Fruit fly (Drosophila melanogaster): Measurements from ENCODE around the gene CG13857.

Gene CG13857

dm6 chr3R:22368077-22368776 lies 25.7 kb downstream of the CG13857 start (continued):
- no peak for TF ChIP-seq dysf (GFP tag; IDR thresholded peaks at IDR 0.05)
- no peak for TF ChIP-seq CG9215 (GFP tag; IDR thresholded peaks at IDR 0.05)
- TF ChIP-seq stwl (tag; optimal IDR thresholded peaks at IDR 0.05): no peak
- no peak for TF ChIP-seq Ssrp (tag; optimal IDR thresholded peaks at IDR 0.05)
- no peak; the same call in 1 of the 2 replicates for TF ChIP-seq Drgx (GFP tag; IDR thresholded peaks at IDR 0.05)
- TF ChIP-seq CG1832 (GFP tag; optimal IDR thresholded peaks at IDR 0.05): peak; percentile 74
- no peak for TF ChIP-seq Spps (tag; optimal IDR thresholded peaks at IDR 0.05)
- TF ChIP-seq CG6765 (GFP tag; optimal IDR thresholded peaks at IDR 0.05): no peak
- no peak for TF ChIP-seq dmrt11E (tag; optimal IDR thresholded peaks at IDR 0.05)
- no peak for TF ChIP-seq Hmx (GFP tag; optimal IDR thresholded peaks at IDR 0.05)
- TF ChIP-seq vvl (GFP tag; IDR thresholded peaks at IDR 0.05): no peak
- 0 out of 3 replicates have a peak, but pooled peaks have one; percentile 42 for TF ChIP-seq zen2 (GFP tag; IDR thresholded peaks at IDR 0.05; ENCODE audit: partially characterized antibody)
- no peak for TF ChIP-seq CG4424 (GFP tag; optimal IDR thresholded peaks at IDR 0.05)
- no peak for TF ChIP-seq CG2116 (GFP tag; optimal IDR thresholded peaks at IDR 0.05)
- TF ChIP-seq CG2202 (tag; optimal IDR thresholded peaks at IDR 0.05): no peak
- TF ChIP-seq ase (GFP tag; IDR thresholded peaks at IDR 0.05): peak; percentile 42; the same call in 1 of the 3 replicates
- no peak for TF ChIP-seq CG14014 (GFP tag; IDR thresholded peaks at IDR 0.05)
- no peak for TF ChIP-seq zen (tag; optimal IDR thresholded peaks at IDR 0.05)
- TF ChIP-seq HmgD (GFP tag; optimal IDR thresholded peaks at IDR 0.05): no peak
- no peak for TF ChIP-seq HLH54F (GFP tag; optimal IDR thresholded peaks at IDR 0.05)
- TF ChIP-seq CG3847 (GFP tag; IDR thresholded peaks at IDR 0.05): no peak
- no peak for TF ChIP-seq gcm (GFP tag; optimal IDR thresholded peaks at IDR 0.05)
- no peak for TF ChIP-seq Gsc (GFP tag; IDR thresholded peaks at IDR 0.05)
- no peak for TF ChIP-seq Camta (GFP tag; optimal IDR thresholded peaks at IDR 0.05)
- no peak for TF ChIP-seq D (optimal IDR thresholded peaks at IDR 0.05)
- TF ChIP-seq D (GFP tag; optimal IDR thresholded peaks at IDR 0.05): no peak
- TF ChIP-seq CG13123 (GFP tag; optimal IDR thresholded peaks at IDR 0.05): no peak
- TF ChIP-seq Scr (GFP tag; IDR thresholded peaks at IDR 0.05; ENCODE audit: partially characterized antibody): peak; percentile 67
- TF ChIP-seq rib (GFP tag; IDR thresholded peaks at IDR 0.05): no peak
- no peak for TF ChIP-seq CG4404 (GFP tag; IDR thresholded peaks at IDR 0.05)
- no peak for TF ChIP-seq CG7745 (tag; optimal IDR thresholded peaks at IDR 0.05)
- no peak for TF ChIP-seq sim (GFP tag; IDR thresholded peaks at IDR 0.05)
- no peak for TF ChIP-seq CrebB (tag; optimal IDR thresholded peaks at IDR 0.05)
- TF ChIP-seq CHES-1-like (GFP tag; optimal IDR thresholded peaks at IDR 0.05): no peak
- no peak for TF ChIP-seq CG8765 (GFP tag; IDR thresholded peaks at IDR 0.05)
- no peak for TF ChIP-seq nau (GFP tag; optimal IDR thresholded peaks at IDR 0.05)
- TF ChIP-seq abd-A (tag; optimal IDR thresholded peaks at IDR 0.05): peak; percentile 38
- TF ChIP-seq schlank (tag; optimal IDR thresholded peaks at IDR 0.05): no peak
- TF ChIP-seq dmrt99B (tag; optimal IDR thresholded peaks at IDR 0.05): no peak
- no peak for TF ChIP-seq sens (GFP tag)
- TF ChIP-seq dm (GFP tag; optimal IDR thresholded peaks at IDR 0.05): no peak
- TF ChIP-seq NC2α (GFP tag; optimal IDR thresholded peaks at IDR 0.05): no peak
- TF ChIP-seq Trl (optimal IDR thresholded peaks at IDR 0.05): peak in 1 of 2 experiments; percentile 7
- no peak for TF ChIP-seq Trl (GFP tag; optimal IDR thresholded peaks at IDR 0.05)
- TF ChIP-seq Adf1 (GFP tag; IDR thresholded peaks at IDR 0.05): no peak
- TF ChIP-seq H15 (GFP tag; IDR thresholded peaks at IDR 0.05): no peak
- no peak for TF ChIP-seq CG1233 (GFP tag; optimal IDR thresholded peaks at IDR 0.05)
- TF ChIP-seq B-H1 (GFP tag; IDR thresholded peaks at IDR 0.05): no peak
- TF ChIP-seq Ets65A (GFP tag): no peak
- no peak for TF ChIP-seq caup (GFP tag; optimal IDR thresholded peaks at IDR 0.05; ENCODE audit: severe bottlenecking)
- TF ChIP-seq onecut (GFP tag; IDR thresholded peaks at IDR 0.05): no peak
- TF ChIP-seq Bgb (GFP tag; IDR thresholded peaks at IDR 0.05; ENCODE audit: partially characterized antibody): peak; percentile 66
